Worm (Caenorhabditis elegans): Measurements from ENCODE around the gene paic-1.

ce11 chrII:4391072-4391471 is 18.7 kb upstream of the paic-1 start:
- no peak for TF ChIP-seq ztf-28 (GFP tag; IDR thresholded peaks at IDR 0.05)
- TF ChIP-seq F37B4.10 (GFP tag; IDR thresholded peaks at IDR 0.05): no peak
- no peak for TF ChIP-seq sea-2 (GFP tag; IDR thresholded peaks at IDR 0.05)
- no peak for TF ChIP-seq mcd-1 (GFP tag; IDR thresholded peaks at IDR 0.05)
- TF ChIP-seq F57C9.4 (tag; optimal IDR thresholded peaks at IDR 0.05): no peak
